Worm (Caenorhabditis elegans) whole organism, young adult: ENCODE data around the gene C18E9.8.

Source experiments
- Y79H2A.3 ChIP-seq: fragments of 200-800 bp; sonication (Bioruptor generic); conservative IDR thresholded peaks from 2 replicates; pipeline ENCODE4 v1.3.6; 2022; ENCODE audit warnings: missing genetic modification reagents, missing genetic modification characterization, missing compliant biosample characterization
- cebp-1 ChIP-seq, 2 experiments: fragments of 200-800 bp in 1 of 2; sonication (Bioruptor generic) in 1 of 2; sonication (generic microtip) in 1 of 2; IDR thresholded peaks in 1 of 2; optimal IDR thresholded peaks in 1 of 2; 2 replicates each; pipeline versions ENCODE4 v1.3.6 to Lab custom; 2017 to 2022; ENCODE audit warnings: missing compliant biosample characterization in 2 of 2, missing genetic modification characterization in 2 of 2, mild to moderate bottlenecking in 1 of 2, missing genetic modification reagents in 1 of 2, moderate library complexity in 1 of 2
- egl-44 ChIP-seq: fragments of 200-800 bp; sonication (Bioruptor generic); IDR thresholded peaks from 2 replicates; pipeline ENCODE4 v1.3.6; 2022; ENCODE audit warnings: missing genetic modification reagents, missing genetic modification characterization, missing compliant biosample characterization
- ets-4 ChIP-seq: fragments of 200-800 bp; sonication (Bioruptor generic); optimal IDR thresholded peaks from 2 replicates; lab custom pipeline; 2018; ENCODE audit warnings: mild to moderate bottlenecking, missing genetic modification characterization, missing compliant biosample characterization
- nfya-2 ChIP-seq: fragments of 200-800 bp; sonication (Bioruptor generic); IDR thresholded peaks from 2 replicates; pipeline ENCODE4 v1.3.6; 2022; ENCODE audit warnings: missing genetic modification reagents, missing genetic modification characterization, missing compliant biosample characterization
- rpc-1 ChIP-seq, 2 experiments: fragments of 150-350 bp in 1 of 2; sonication (generic microtip) in 1 of 2; optimal IDR thresholded peaks; 2 replicates each; lab custom pipeline; 2014 to 2018; ENCODE audit warnings: missing biosample characterization in 1 of 2, missing genetic modification characterization in 1 of 2, missing genetic modification reagents in 1 of 2, missing genotype in 1 of 2
- snpc-4 ChIP-seq, 5 experiments: fragments of 150-350 bp in 1 of 5; sonication (generic microtip) in 4 of 5; optimal IDR thresholded peaks; 2 replicates each; lab custom pipeline; 2014 to 2018; ENCODE audit warnings: missing genetic modification characterization in 5 of 5, missing biosample characterization in 3 of 5, antibody characterized with exemption in 2 of 5, mild to moderate bottlenecking in 2 of 5, missing compliant biosample characterization in 2 of 5, missing genotype in 2 of 5, moderate library complexity in 2 of 5, missing genetic modification reagents in 1 of 5
- somi-1 ChIP-seq: fragments of 200-800 bp; sonication (Bioruptor generic); optimal IDR thresholded peaks from 2 replicates; lab custom pipeline; 2018; ENCODE audit warnings: mild to moderate bottlenecking, missing genetic modification characterization, missing compliant biosample characterization
- tlf-1 ChIP-seq: fragments of 200-800 bp; sonication (Bioruptor generic); optimal IDR thresholded peaks from 2 replicates; lab custom pipeline; 2018; ENCODE audit warnings: mild to moderate bottlenecking, missing genetic modification characterization, missing compliant biosample characterization

ce11 chrII:8992780-8993179, 4.9 kb upstream of the C18E9.8 start, which contains the start of gene ooc-5:
- TF ChIP-seq snpc-4 (GFP tag; optimal IDR thresholded peaks at IDR 0.05; lab: Kevin White, UChicago) (no peak), snpc-4 (tag; optimal IDR thresholded peaks at IDR 0.05; lab: Kevin White, UChicago) (no peak), Y79H2A.3 (GFP tag; lab: Robert Waterston, UW) (no peak), ets-4 (GFP tag; lab: Kevin White, UChicago) (no peak), somi-1 (no peak), cebp-1 (GFP tag; IDR thresholded peaks at IDR 0.05; lab: Robert Waterston, UW) (no peak), cebp-1 (tag; optimal IDR thresholded peaks at IDR 0.05; lab: Kevin White, UChicago) (no peak), rpc-1 (optimal IDR thresholded peaks at IDR 0.05; lab: Kevin White, UChicago) (no peak), rpc-1 (tag; optimal IDR thresholded peaks at IDR 0.05; lab: Kevin White, UChicago) (no peak), nfya-2 (no peak), tlf-1 (GFP tag; lab: Kevin White, UChicago) (no peak), egl-44 (GFP tag; lab: Robert Waterston, UW) (no peak)
